Worm (Caenorhabditis elegans) whole organism, L1 larva: ENCODE measurements around the gene gld-3.

Experiments
- C04F5.9 ChIP-seq: sonication (generic microtip); optimal IDR thresholded peaks from 2 replicates; lab custom pipeline; 2016; ENCODE audit warnings: missing genetic modification characterization, missing compliant biosample characterization
- dpl-1 ChIP-seq, 3 experiments: fragments of 150-350 bp in 2 of 3; sonication (generic microtip) in 1 of 3; optimal IDR thresholded peaks; 2 replicates each; lab custom pipeline; 2014 to 2017; ENCODE audit warnings: missing biosample characterization in 3 of 3, missing genetic modification characterization in 3 of 3, missing genetic modification reagents in 3 of 3
- ets-5 ChIP-seq: fragments of 200-800 bp; sonication (Bioruptor generic); IDR thresholded peaks from 2 replicates; pipeline ENCODE4 v1.3.6; 2022; ENCODE audit warnings: missing genetic modification characterization, missing compliant biosample characterization
- nhr-85 ChIP-seq: sonication (generic microtip); peaks from one replicate; lab custom pipeline; 2016; ENCODE audit warnings: missing genetic modification characterization, inconsistent platforms, missing compliant biosample characterization
- nhr-90 ChIP-seq: sonication (generic microtip); optimal IDR thresholded peaks from 2 replicates; lab custom pipeline; 2016; ENCODE audit warnings: mild to moderate bottlenecking, missing genetic modification characterization, missing compliant biosample characterization; ENCODE audit not compliant: poor library complexity
- tbx-2 ChIP-seq: sonication (generic microtip); optimal IDR thresholded peaks from 2 replicates; lab custom pipeline; 2016; ENCODE audit warnings: missing genetic modification characterization, missing compliant biosample characterization

DNA sequence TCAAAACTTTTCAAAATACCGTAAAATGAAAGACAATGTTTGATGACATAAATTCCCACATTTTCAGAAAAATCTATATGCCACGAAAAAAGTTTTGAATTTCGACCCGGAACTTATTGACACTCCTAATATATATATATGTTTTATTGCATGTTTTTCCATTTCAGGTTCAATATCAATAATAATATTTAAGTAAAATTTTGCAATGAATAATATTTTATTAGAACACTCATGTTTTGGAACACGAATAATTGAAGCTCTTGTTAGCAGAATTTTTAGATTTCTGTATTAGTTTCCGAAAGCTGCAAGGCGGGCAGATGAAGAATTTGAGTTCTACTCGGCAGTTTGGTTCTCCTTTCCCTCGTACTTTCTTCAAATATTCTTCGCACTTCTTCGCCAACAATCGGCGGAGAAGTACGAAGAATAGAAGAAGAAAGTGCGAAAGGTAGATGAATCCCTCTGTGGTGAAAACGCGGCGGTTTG, 39.1 kb upstream of the gld-3 start, which contains the start of gene T02G5.3:
- TF ChIP-seq nhr-85 (peak; percentile 60), C04F5.9 (no peak), tbx-2 (tag; lab: Kevin White, UChicago) (no peak), ets-5 (no peak), dpl-1 (GFP tag; optimal IDR thresholded peaks at IDR 0.05; lab: Kevin White, UChicago) (no peak), nhr-90 (tag; lab: Kevin White, UChicago) (no peak)
